Worm (Caenorhabditis elegans): ENCODE results near the gene F14B8.6.
"Not testable (repeated sequence)": the region's sequence is repeated elsewhere in the genome, so short reads cannot be mapped to it uniquely, and the experiment has no call there.

F14B8.6 gene

ce11 chrX:6884439-6884838 lies 47.8 kb downstream of the F14B8.6 start:
- TF ChIP-seq mec-3 (tag; optimal IDR thresholded peaks at IDR 0.05; ENCODE audit: borderline replicate concordance), result no peak
- no peak for TF ChIP-seq sdc-2 (tag; optimal IDR thresholded peaks at IDR 0.05)
- no peak for TF ChIP-seq zip-5 (tag; optimal IDR thresholded peaks at IDR 0.05)
- no peak for TF ChIP-seq rnt-1 (tag; optimal IDR thresholded peaks at IDR 0.05)
- TF ChIP-seq ceh-34 (tag; optimal IDR thresholded peaks at IDR 0.05), result no peak
- no peak for TF ChIP-seq C08G9.2 (tag; optimal IDR thresholded peaks at IDR 0.05)
- TF ChIP-seq odd-2 (tag; optimal IDR thresholded peaks at IDR 0.05), result no peak
- no peak for TF ChIP-seq sox-4 (tag; optimal IDR thresholded peaks at IDR 0.05)
- TF ChIP-seq lim-6 (tag; optimal IDR thresholded peaks at IDR 0.05), result no peak
- TF ChIP-seq unc-55 (GFP tag; optimal IDR thresholded peaks at IDR 0.05), result no peak
- TF ChIP-seq hlh-13 (GFP tag; optimal IDR thresholded peaks at IDR 0.05), result no peak
- no peak for TF ChIP-seq dmd-4 (tag; optimal IDR thresholded peaks at IDR 0.05; ENCODE audit: borderline replicate concordance)
- TF ChIP-seq ahr-1 (tag; optimal IDR thresholded peaks at IDR 0.05), result no peak
- TF ChIP-seq tbx-2 (tag; optimal IDR thresholded peaks at IDR 0.05), result no peak
- TF ChIP-seq C38D4.7 (GFP tag; optimal IDR thresholded peaks at IDR 0.05), result no peak
- TF ChIP-seq ttx-3 (tag; optimal IDR thresholded peaks at IDR 0.05), result no peak

ce11 chrX:6881795-6882194 lies 50.4 kb downstream of the F14B8.6 start, which contains the start of gene F41C6.6:
TSS of gene F41C6.6 (minus strand) at chrX:6881895.
- not testable (repeated sequence) for TF ChIP-seq C38D4.7 (GFP tag; optimal IDR thresholded peaks at IDR 0.05); lin-11 (tag; optimal IDR thresholded peaks at IDR 0.05); ztf-16 (tag; optimal IDR thresholded peaks at IDR 0.05)

Measured in whole organism, late embryonic.